Worm (Caenorhabditis elegans) whole organism, young adult: ENCODE data around the gene rps-0.

Experiments used
- C17E4.6 ChIP-seq: fragments of 200-800 bp; sonication (Bioruptor generic); IDR thresholded peaks from 2 replicates; pipeline ENCODE4 v1.3.6; 2022; ENCODE audit warnings: missing genetic modification reagents, missing genetic modification characterization, missing compliant biosample characterization
- D2030.7 ChIP-seq: fragments of 200-800 bp; sonication (Bioruptor generic); IDR thresholded peaks from 2 replicates; pipeline ENCODE4 v1.3.6; 2022; ENCODE audit warnings: missing genetic modification reagents, missing genetic modification characterization, missing compliant biosample characterization
- F33H1.4 ChIP-seq: fragments of 200-800 bp; sonication (Bioruptor generic); IDR thresholded peaks from 2 replicates; pipeline ENCODE4 v1.3.6; 2022; ENCODE audit warnings: missing genetic modification reagents, missing genetic modification characterization, missing compliant biosample characterization
- F49E8.2 ChIP-seq: sonication (generic microtip); optimal IDR thresholded peaks from 3 replicates; lab custom pipeline; 2017; ENCODE audit warnings: missing genetic modification characterization, mild to moderate bottlenecking, missing compliant biosample characterization, antibody characterized with exemption, moderate library complexity; ENCODE audit not compliant: insufficient read depth
- Y53G8AR.9 ChIP-seq: fragments of 200-800 bp; sonication (Bioruptor generic); conservative IDR thresholded peaks from 2 replicates; pipeline ENCODE4 v1.3.6; 2022; ENCODE audit warnings: missing genetic modification reagents, missing genetic modification characterization, missing compliant biosample characterization
- aptf-2 ChIP-seq: fragments of 200-800 bp; sonication (Bioruptor generic); conservative IDR thresholded peaks from 2 replicates; pipeline ENCODE4 v1.3.6; 2022; ENCODE audit warnings: missing genetic modification reagents, missing genetic modification characterization, missing compliant biosample characterization
- attf-5 ChIP-seq: fragments of 200-800 bp; sonication (Bioruptor generic); optimal IDR thresholded peaks from 2 replicates; lab custom pipeline; 2018; ENCODE audit warnings: mild to moderate bottlenecking, missing genetic modification characterization, missing compliant biosample characterization
- ceh-100 ChIP-seq: fragments of 200-800 bp; sonication (Bioruptor generic); IDR thresholded peaks from 2 replicates; pipeline ENCODE4 v1.3.6; 2022; ENCODE audit warnings: missing genetic modification reagents, missing genetic modification characterization, missing compliant biosample characterization
- ceh-91 ChIP-seq: fragments of 200-800 bp; sonication (Bioruptor generic); IDR thresholded peaks from 2 replicates; pipeline ENCODE4 v1.3.6; 2022; ENCODE audit warnings: missing genetic modification reagents, missing genetic modification characterization, missing compliant biosample characterization
- dpl-1 ChIP-seq: fragments of 150-350 bp; optimal IDR thresholded peaks from 2 replicates; lab custom pipeline; 2014; ENCODE audit warnings: missing biosample characterization, missing genetic modification reagents, missing genetic modification characterization
- efl-1 ChIP-seq: fragments of 150-350 bp; optimal IDR thresholded peaks from 2 replicates; lab custom pipeline; 2014; ENCODE audit warnings: missing biosample characterization, missing genetic modification reagents, missing genetic modification characterization
- ets-4 ChIP-seq: fragments of 200-800 bp; sonication (Bioruptor generic); optimal IDR thresholded peaks from 2 replicates; lab custom pipeline; 2018; ENCODE audit warnings: mild to moderate bottlenecking, missing genetic modification characterization, missing compliant biosample characterization
- him-1 ChIP-seq: sonication (generic microtip); optimal IDR thresholded peaks from 2 replicates; lab custom pipeline; 2016; ENCODE audit warnings: missing genotype, missing genetic modification reagents, missing genetic modification characterization, missing compliant biosample characterization
- hmg-1.2 ChIP-seq: fragments of 200-800 bp; sonication (Bioruptor generic); IDR thresholded peaks from 2 replicates; pipeline ENCODE4 v1.3.6; 2022; ENCODE audit warnings: missing genetic modification reagents, missing genetic modification characterization, missing compliant biosample characterization
- hsf-1 ChIP-seq: fragments of 200-800 bp; sonication (Bioruptor generic); IDR thresholded peaks from 2 replicates; pipeline ENCODE4 v1.3.6; 2022; ENCODE audit warnings: missing genetic modification reagents, missing genetic modification characterization, missing compliant biosample characterization
- lin-54 ChIP-seq: fragments of 200-800 bp; sonication (Bioruptor generic); optimal IDR thresholded peaks from 2 replicates; lab custom pipeline; 2018; ENCODE audit warnings: mild to moderate bottlenecking, missing genetic modification characterization, missing compliant biosample characterization
- lsl-1 ChIP-seq: fragments of 200-800 bp; sonication (Bioruptor generic); optimal IDR thresholded peaks from 2 replicates; lab custom pipeline; 2018; ENCODE audit warnings: mild to moderate bottlenecking, missing genetic modification characterization, moderate library complexity, missing compliant biosample characterization
- madf-6 ChIP-seq: fragments of 200-800 bp; sonication (Bioruptor generic); IDR thresholded peaks from 2 replicates; pipeline ENCODE4 v1.3.6; 2022; ENCODE audit warnings: missing genetic modification reagents, missing genetic modification characterization, missing compliant biosample characterization
- madf-8 ChIP-seq: fragments of 200-800 bp; sonication (Bioruptor generic); conservative IDR thresholded peaks from 2 replicates; pipeline ENCODE4 v1.3.6; 2022; ENCODE audit warnings: missing genetic modification reagents, missing genetic modification characterization, missing compliant biosample characterization
- mcd-1 ChIP-seq: fragments of 200-800 bp; sonication (Bioruptor generic); IDR thresholded peaks from 2 replicates; pipeline ENCODE4 v1.3.6; 2022; ENCODE audit warnings: missing genetic modification reagents, missing genetic modification characterization, missing compliant biosample characterization
- pbrm-1 ChIP-seq: fragments of 200-800 bp; sonication (Bioruptor generic); IDR thresholded peaks from 2 replicates; pipeline ENCODE4 v1.3.6; 2022; ENCODE audit warnings: missing genetic modification reagents, missing genetic modification characterization, missing compliant biosample characterization
- rcor-1 ChIP-seq: fragments of 200-800 bp; sonication (Bioruptor generic); IDR thresholded peaks from 2 replicates; pipeline ENCODE4 v1.3.6; 2022; ENCODE audit warnings: missing genetic modification reagents, missing genetic modification characterization, missing compliant biosample characterization
- snpc-1.3 ChIP-seq: sonication (generic microtip); optimal IDR thresholded peaks from 2 replicates; lab custom pipeline; 2017; ENCODE audit warnings: missing genetic modification characterization, mild to moderate bottlenecking, missing compliant biosample characterization, antibody characterized with exemption, moderate library complexity, missing genotype, missing genetic modification reagents; ENCODE audit not compliant: insufficient read depth
- snpc-3.4 ChIP-seq: sonication (generic microtip); optimal IDR thresholded peaks from 2 replicates; lab custom pipeline; 2017; ENCODE audit warnings: missing genetic modification characterization, mild to moderate bottlenecking, missing compliant biosample characterization, antibody characterized with exemption, moderate library complexity, missing genotype, missing genetic modification reagents
- xnd-1 ChIP-seq: sonication (generic microtip); optimal IDR thresholded peaks from 2 replicates; lab custom pipeline; 2016; ENCODE audit warnings: missing genotype, missing genetic modification reagents, missing genetic modification characterization, missing compliant biosample characterization
- ztf-22 ChIP-seq: fragments of 200-800 bp; sonication (Bioruptor generic); optimal IDR thresholded peaks from 2 replicates; lab custom pipeline; 2018; ENCODE audit warnings: mild to moderate bottlenecking, missing genetic modification characterization, moderate library complexity, missing compliant biosample characterization
- ztf-3 ChIP-seq: fragments of 200-800 bp; sonication (Bioruptor generic); optimal IDR thresholded peaks from 2 replicates; lab custom pipeline; 2018; ENCODE audit warnings: mild to moderate bottlenecking, missing genetic modification characterization, missing compliant biosample characterization

Gene rps-0

DNA sequence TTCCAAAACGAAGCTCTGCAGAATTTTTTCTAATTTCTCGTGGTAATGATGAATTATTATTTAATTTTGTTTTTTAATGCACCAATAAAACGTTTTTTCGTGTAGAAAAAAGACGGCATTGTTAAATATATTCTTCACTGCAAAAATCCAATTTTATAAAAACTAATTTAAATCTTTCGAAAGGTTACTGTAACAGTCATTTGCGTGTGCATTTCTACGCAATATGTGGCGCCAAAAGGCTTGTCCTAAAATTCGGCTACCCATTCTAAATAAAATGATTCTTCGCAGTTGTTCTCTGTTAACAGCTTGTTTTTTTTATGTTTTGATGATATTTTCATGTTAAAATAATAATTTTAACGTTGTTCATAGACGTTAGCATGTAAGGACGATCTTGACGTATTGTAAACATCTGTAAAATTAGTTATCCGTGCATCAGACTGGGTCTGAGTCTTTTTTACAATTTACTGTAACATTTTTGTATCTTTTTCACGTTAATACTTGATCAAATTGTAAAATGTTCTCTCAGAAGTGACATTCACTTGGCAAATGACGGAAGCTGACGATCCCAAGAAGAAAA is 38.8 kb upstream of the rps-0 start, which contains the start of gene mip-1 (continued):
- TF ChIP-seq F49E8.2 (tag; lab: Kevin White, UChicago) (peak; percentile 51), ztf-22 (GFP tag; lab: Kevin White, UChicago) (no peak), snpc-3.4 (peak; percentile 65), ceh-91 (GFP tag; lab: Robert Waterston, UW) (peak; percentile 59), ets-4 (GFP tag; lab: Kevin White, UChicago) (no peak), hsf-1 (GFP tag; lab: Robert Waterston, UW) (no peak), D2030.7 (GFP tag; lab: Robert Waterston, UW) (peak; percentile 46)

DNA sequence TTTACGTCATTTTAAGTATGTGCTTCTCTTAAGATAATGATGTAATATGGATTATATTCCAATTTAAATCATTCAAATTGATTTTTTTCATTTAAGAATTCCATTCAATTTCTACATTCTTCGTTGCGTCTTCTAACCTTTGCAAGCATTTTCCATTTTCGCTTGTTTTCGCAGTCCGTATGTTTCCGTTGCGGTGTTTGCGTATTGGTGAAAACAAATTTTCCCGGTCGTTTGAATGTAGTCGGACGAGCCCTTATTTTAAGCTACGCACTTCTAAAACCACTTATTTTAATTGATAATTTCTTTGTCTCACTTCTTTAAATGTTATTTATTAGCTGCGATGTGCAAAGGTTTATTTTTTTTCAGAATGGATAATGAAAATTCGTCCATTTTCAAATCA is 31.9 kb upstream of the rps-0 start, which contains the start of gene mel-28:
Gene mel-28 (plus strand): TSS at position 367 of the 400 bp plus-strand sequence.
- TF ChIP-seq attf-5 (GFP tag; lab: Kevin White, UChicago) (peak; percentile 33), ztf-3 (GFP tag; lab: Kevin White, UChicago) (no peak)

DNA sequence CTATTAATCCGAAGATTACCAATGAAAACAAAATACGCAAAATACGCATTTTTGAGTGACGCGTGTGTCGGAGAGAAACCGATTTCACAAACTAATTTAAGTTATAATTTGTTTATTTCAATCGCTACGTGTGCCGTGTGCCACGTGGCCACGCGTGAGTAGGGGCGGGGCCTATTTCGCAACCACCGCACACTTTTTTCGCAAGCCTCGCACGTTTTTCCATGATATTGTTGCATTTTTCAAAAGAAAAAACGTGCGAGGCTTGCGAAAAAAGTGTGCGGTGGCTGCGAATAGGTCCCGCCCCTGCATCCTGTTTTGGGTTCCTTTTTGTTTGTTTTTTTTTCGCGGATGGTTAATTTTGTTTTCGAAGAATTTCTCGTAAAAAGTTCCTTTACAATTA is 31.3 kb upstream of the rps-0 start, which contains the start of gene enu-3.2:
Gene enu-3.2 (minus strand): TSS at position 105 of the 400 bp plus-strand sequence.
- TF ChIP-seq F33H1.4 (peak; percentile 64), D2030.7 (GFP tag; lab: Robert Waterston, UW) (peak; percentile 55), pbrm-1 (GFP tag; lab: Robert Waterston, UW) (peak; percentile 70), rcor-1 (peak; percentile 35; the same call in 1 of the 2 replicates), madf-8 (GFP tag; lab: Robert Waterston, UW) (peak; percentile 33; the same call in 1 of the 2 replicates), ceh-100 (GFP tag; lab: Robert Waterston, UW) (peak; percentile 20; the same call in 1 of the 2 replicates), xnd-1 (tag; lab: Kevin White, UChicago) (peak; percentile 40), hmg-1.2 (GFP tag; lab: Robert Waterston, UW) (peak; percentile 26; the same call in 1 of the 2 replicates), madf-6 (peak; percentile 49; the same call in 1 of the 2 replicates), ceh-91 (GFP tag; lab: Robert Waterston, UW) (peak; percentile 27; the same call in 1 of the 2 replicates), aptf-2 (GFP tag; lab: Robert Waterston, UW) (0 out of 2 replicates have a peak, but pooled peaks have one; percentile 33), mcd-1 (peak; percentile 53), Y53G8AR.9 (GFP tag; lab: Robert Waterston, UW) (0 out of 2 replicates have a peak, but pooled peaks have one; percentile 9)

DNA sequence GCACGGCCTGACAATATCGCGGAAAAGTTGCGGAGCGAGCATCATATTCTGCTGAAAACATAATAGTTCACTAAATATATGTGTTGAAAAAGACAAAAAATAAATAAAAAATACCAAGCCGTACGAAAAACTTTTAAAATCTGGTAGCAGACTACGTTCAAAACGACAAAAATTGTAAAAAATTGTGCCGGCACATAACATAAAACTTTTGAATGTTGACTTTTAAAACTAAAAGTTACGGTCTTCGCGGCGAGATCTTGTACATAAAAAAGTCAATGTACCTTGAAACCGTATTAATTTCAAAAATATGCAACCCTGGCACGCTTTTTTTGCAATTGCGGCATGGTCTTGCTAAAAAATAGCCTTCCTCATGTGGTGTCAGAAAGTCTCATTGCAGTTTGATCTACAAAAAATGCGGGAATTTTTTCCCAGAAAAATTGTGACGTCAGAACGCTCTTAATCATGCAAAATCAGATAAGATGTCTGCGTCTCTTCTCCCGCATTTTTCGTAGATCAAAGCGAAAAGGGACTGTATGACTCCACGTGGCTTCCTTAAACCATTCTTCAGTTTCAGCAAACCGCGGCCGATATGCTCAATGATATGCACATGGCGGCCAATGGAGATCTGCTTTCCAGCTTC is 28.2 kb upstream of the rps-0 start, which contains the start of the genes gex-5 and C38D4.10:
Gene gex-5 (minus strand): TSS at position 51 of the 640 bp plus-strand sequence.
Gene C38D4.10 (plus strand): TSS at position 590 of the 640 bp plus-strand sequence.
- peak; percentile 24 for TF ChIP-seq dpl-1 (GFP tag; lab: Kevin White, UChicago)
- TF ChIP-seq snpc-1.3 (tag; lab: Kevin White, UChicago) = peak; percentile 12
- TF ChIP-seq hmg-1.2 (GFP tag; lab: Robert Waterston, UW) = peak; percentile 24; the same call in 1 of the 2 replicates
- peak; percentile 62 for TF ChIP-seq D2030.7 (GFP tag; lab: Robert Waterston, UW)
- TF ChIP-seq pbrm-1 (GFP tag; lab: Robert Waterston, UW) = 0 out of 2 replicates have a peak, but pooled peaks have one; percentile 21
- 0 out of 2 replicates have a peak, but pooled peaks have one; percentile 12 for TF ChIP-seq rcor-1
- peak; percentile 88 for TF ChIP-seq madf-6
- peak; percentile 73 for TF ChIP-seq xnd-1 (tag; lab: Kevin White, UChicago)
- TF ChIP-seq lin-54 (GFP tag; lab: Kevin White, UChicago) = peak; percentile 43
- peak; percentile 12 for TF ChIP-seq him-1 (tag; lab: Kevin White, UChicago)
- TF ChIP-seq lsl-1 (GFP tag; lab: Kevin White, UChicago) = peak; percentile 78
- TF ChIP-seq aptf-2 (GFP tag; lab: Robert Waterston, UW) = 0 out of 2 replicates have a peak, but pooled peaks have one; percentile 25
- TF ChIP-seq efl-1 (GFP tag; lab: Kevin White, UChicago) = peak; percentile 63
- TF ChIP-seq F33H1.4 = peak; percentile 77
- peak; percentile 53; the same call in 1 of the 2 replicates for TF ChIP-seq C17E4.6 (GFP tag; lab: Robert Waterston, UW)
- peak; percentile 56 for TF ChIP-seq madf-8 (GFP tag; lab: Robert Waterston, UW)
